Fruit fly (Drosophila melanogaster): Measurements from ENCODE around the gene CG15478.

Gene CG15478

DNA sequence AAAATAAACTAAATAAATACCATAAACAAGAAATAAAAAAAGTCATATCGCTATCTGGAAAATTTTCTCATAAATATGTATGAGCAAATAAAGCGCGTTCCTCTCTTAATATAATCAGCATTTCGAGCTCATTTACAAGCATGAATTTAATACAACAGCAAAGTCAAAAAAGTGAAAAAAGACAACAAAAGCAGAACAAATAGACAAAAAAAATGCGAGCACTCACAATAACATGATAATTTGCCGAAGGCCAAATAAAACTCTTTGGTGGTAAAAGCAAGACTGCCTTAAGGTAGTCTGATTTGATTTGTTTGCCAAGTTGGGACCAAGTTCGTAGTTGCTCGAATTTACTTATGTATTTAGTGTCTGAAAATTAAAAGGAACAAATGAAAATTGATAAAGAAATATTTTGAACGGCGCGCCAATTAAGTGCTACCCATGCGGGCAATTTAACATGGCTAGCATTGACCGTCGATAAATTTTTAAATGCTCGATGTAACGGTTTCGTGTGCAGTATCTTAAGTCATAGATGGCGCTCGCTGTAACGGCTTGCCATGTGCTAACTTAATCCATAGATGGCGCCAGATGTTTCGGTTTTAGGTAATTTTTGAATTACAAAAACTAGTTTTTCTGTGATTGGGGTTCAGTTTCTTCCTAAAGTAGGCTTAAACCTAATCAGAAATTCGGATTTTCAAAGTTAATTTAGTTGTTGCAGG, 7.1 kb downstream of the CG15478 start (continued):
- TF ChIP-seq CHES-1-like (GFP tag; optimal IDR thresholded peaks at IDR 0.05) (peak; percentile 73), Ptx1 (GFP tag; IDR thresholded peaks at IDR 0.05) (peak; percentile 50; the same call in 1 of the 2 replicates), CG12155 (GFP tag; optimal IDR thresholded peaks at IDR 0.05) (peak; percentile 7), CG17912 (GFP tag; optimal IDR thresholded peaks at IDR 0.05) (no peak), tin (GFP tag; optimal IDR thresholded peaks at IDR 0.05) (peak; percentile 50), Pdp1 (GFP tag; optimal IDR thresholded peaks at IDR 0.05) (peak; percentile 41 to 72), Dll (GFP tag; IDR thresholded peaks at IDR 0.05; ENCODE audit: partially characterized antibody) (no peak), tgo (GFP tag; IDR thresholded peaks at IDR 0.05) (no peak), cg (GFP tag; optimal IDR thresholded peaks at IDR 0.05) (no peak), zfh2 (GFP tag; optimal IDR thresholded peaks at IDR 0.05) (no peak), Sox102F (GFP tag; optimal IDR thresholded peaks at IDR 0.05) (peak; percentile 31), ac (GFP tag; optimal IDR thresholded peaks at IDR 0.05) (no peak), abd-A (tag; optimal IDR thresholded peaks at IDR 0.05) (peak; percentile 60), CG31441 (GFP tag; IDR thresholded peaks at IDR 0.05) (no peak), hbn (GFP tag; IDR thresholded peaks at IDR 0.05; ENCODE audit: partially characterized antibody) (no peak), Rfx (GFP tag; IDR thresholded peaks at IDR 0.05) (peak; percentile 72), Blimp-1 (GFP tag; optimal IDR thresholded peaks at IDR 0.05) (peak; percentile 11), CG3163 (GFP tag; optimal IDR thresholded peaks at IDR 0.05) (peak; percentile 43), CG11247 (GFP tag; IDR thresholded peaks at IDR 0.05) (0 out of 2 replicates have a peak, but pooled peaks have one; percentile 38), pho (GFP tag; optimal IDR thresholded peaks at IDR 0.05) (no peak), chn (GFP tag; optimal IDR thresholded peaks at IDR 0.05) (no peak), sima (GFP tag; optimal IDR thresholded peaks at IDR 0.05) (no peak), CG3847 (GFP tag; IDR thresholded peaks at IDR 0.05) (peak; percentile 25), CG12219 (GFP tag; optimal IDR thresholded peaks at IDR 0.05) (no peak), lmd (GFP tag; IDR thresholded peaks at IDR 0.05) (no peak), cas (GFP tag; IDR thresholded peaks at IDR 0.05) (no peak), CG16863 (GFP tag; optimal IDR thresholded peaks at IDR 0.05) (no peak), gsb-n (tag; optimal IDR thresholded peaks at IDR 0.05) (peak; percentile 46), CG11456 (GFP tag; IDR thresholded peaks at IDR 0.05) (peak; percentile 74; the same call in 2 of the 3 replicates), CG9932 (GFP tag; IDR thresholded peaks at IDR 0.05) (peak; percentile 56), CG9609 (GFP tag; optimal IDR thresholded peaks at IDR 0.05) (peak; percentile 22), CG15514 (GFP tag; optimal IDR thresholded peaks at IDR 0.05) (peak; percentile 71), CG34224 (GFP tag; IDR thresholded peaks at IDR 0.05; ENCODE audit: partially characterized antibody) (peak; percentile 38; the same call in 1 of the 3 replicates), CTCF (GFP tag; optimal IDR thresholded peaks at IDR 0.05) (peak; percentile 99), CG6689 (GFP tag; IDR thresholded peaks at IDR 0.05) (no peak), grn (GFP tag; optimal IDR thresholded peaks at IDR 0.05) (no peak), gcm (GFP tag; optimal IDR thresholded peaks at IDR 0.05) (peak; percentile 25), knrl (GFP tag; IDR thresholded peaks at IDR 0.05; ENCODE audit: partially characterized antibody) (peak; percentile 32; the same call in 1 of the 3 replicates), Poxn (GFP tag; IDR thresholded peaks at IDR 0.05) (no peak), CG12391 (tag; optimal IDR thresholded peaks at IDR 0.05) (no peak), Trl (optimal IDR thresholded peaks at IDR 0.05) (no peak), Trl (GFP tag; optimal IDR thresholded peaks at IDR 0.05) (peak; percentile 2), amos (GFP tag; IDR thresholded peaks at IDR 0.05; ENCODE audit: partially characterized antibody) (peak; percentile 53; the same call in 1 of the 2 replicates), CG2889 (GFP tag; IDR thresholded peaks at IDR 0.05) (no peak), ems (GFP tag; optimal IDR thresholded peaks at IDR 0.05) (no peak), esg (GFP tag; conservative IDR thresholded peaks at IDR 0.05) (no peak), TFAM (GFP tag; optimal IDR thresholded peaks at IDR 0.05) (no peak), wdn (GFP tag; IDR thresholded peaks at IDR 0.05) (no peak), CG4730 (GFP tag; IDR thresholded peaks at IDR 0.05) (no peak), CG30403 (GFP tag; optimal IDR thresholded peaks at IDR 0.05) (peak; percentile 55), grau (tag; optimal IDR thresholded peaks at IDR 0.05) (peak; percentile 52)

All from whole organism, embryonic.